Worm (Caenorhabditis elegans) whole organism, L4/young adult: ENCODE measurements around the gene C33D9.6.

Experiments
- W03F9.2 ChIP-seq: fragments of 150-350 bp; optimal IDR thresholded peaks from 2 replicates; lab custom pipeline; 2014; ENCODE audit warnings: missing biosample characterization, missing genetic modification characterization
- dao-5 ChIP-seq: sonication (generic microtip); optimal IDR thresholded peaks from 2 replicates; lab custom pipeline; 2016; ENCODE audit warnings: missing genotype, missing genetic modification characterization, moderate library complexity, missing compliant biosample characterization
- him-1 ChIP-seq: sonication (generic microtip); optimal IDR thresholded peaks from 2 replicates; lab custom pipeline; 2016; ENCODE audit warnings: missing genotype, missing genetic modification reagents, missing genetic modification characterization, missing compliant biosample characterization

DNA sequence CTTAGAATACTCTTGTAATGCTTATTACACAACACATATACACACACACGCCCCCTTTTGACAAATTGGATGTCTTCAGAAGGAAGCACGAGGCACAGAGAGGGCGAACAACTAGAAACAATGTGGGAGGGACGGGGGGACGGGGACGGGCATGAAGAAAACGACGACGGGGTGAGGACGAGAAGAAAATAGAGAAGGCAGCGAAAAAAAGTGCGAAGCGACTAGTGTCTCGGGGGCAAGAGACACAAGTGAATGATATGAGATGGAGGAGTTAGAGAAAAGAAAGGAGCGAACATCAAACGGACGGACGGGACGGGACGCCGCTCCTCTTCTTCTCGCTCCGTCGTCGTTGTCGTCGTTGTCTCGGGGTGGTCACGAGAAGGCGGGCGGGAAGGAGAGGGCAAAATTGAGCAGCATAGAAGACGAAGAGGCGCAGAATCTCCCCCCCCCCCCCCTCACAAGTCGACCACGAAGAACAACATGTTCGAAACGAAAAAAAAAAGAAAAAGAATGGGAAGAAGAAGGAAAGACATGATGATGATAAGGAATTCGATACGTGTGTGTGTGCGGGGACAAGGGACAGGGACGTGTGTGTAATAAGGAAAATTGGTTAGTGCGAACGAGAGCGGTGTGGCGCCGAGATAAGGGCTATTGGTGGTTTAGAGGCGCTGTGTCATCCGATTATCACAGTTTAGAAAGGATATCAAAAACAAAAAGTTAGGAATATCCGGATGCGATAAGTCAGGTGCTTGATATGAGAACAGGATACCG, 17.1 kb upstream of the C33D9.6 start:
- TF ChIP-seq W03F9.2 (tag; lab: Kevin White, UChicago) (peak; percentile 67), him-1 (peak; percentile 90), dao-5 (no peak)
